Worm (Caenorhabditis elegans): Measurements from ENCODE around the gene Y116A8C.20.
"Not testable (repeated sequence)": the region's sequence is repeated elsewhere in the genome, so short reads cannot be mapped to it uniquely, and the experiment has no call there.

Y116A8C.20 gene

DNA sequence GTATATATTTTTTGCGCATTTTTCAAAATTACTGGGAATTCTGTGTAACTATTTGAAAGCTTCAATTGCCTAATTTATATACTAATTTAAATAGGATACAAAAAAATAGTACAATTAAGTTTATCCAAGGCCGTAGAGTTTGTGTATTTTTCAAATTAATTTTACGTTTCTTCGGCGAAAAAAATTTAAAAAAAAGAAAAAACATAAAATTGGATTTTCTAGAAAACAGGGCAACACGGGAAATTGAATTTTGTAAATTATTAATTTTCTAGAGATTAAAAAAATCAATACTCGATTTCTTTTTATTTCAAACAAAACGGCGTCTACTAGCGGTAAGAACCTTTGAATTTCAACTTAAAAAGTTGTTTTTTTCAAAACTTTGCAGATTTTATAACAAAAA is 12.5 kb downstream of the Y116A8C.20 start, which contains the start of gene Y116A8C.23:
Gene Y116A8C.23 (plus strand): TSS at position 301 of the 400 bp plus-strand sequence.
- TF ChIP-seq nhr-12 (tag; optimal IDR thresholded peaks at IDR 0.05) (no peak), nhr-2 (tag; optimal IDR thresholded peaks at IDR 0.05) (no peak), zip-8 (tag; optimal IDR thresholded peaks at IDR 0.05) (no peak), tbx-8 (GFP tag; optimal IDR thresholded peaks at IDR 0.05) (no peak), lsy-2 (tag; optimal IDR thresholded peaks at IDR 0.05) (no peak), nhr-76 (tag; optimal IDR thresholded peaks at IDR 0.05) (no peak), hlh-1 (tag; optimal IDR thresholded peaks at IDR 0.05) (no peak), M03D4.4 (tag; optimal IDR thresholded peaks at IDR 0.05) (no peak), pha-4 (tag; optimal IDR thresholded peaks at IDR 0.05) (no peak), ham-2 (GFP tag; optimal IDR thresholded peaks at IDR 0.05) (no peak), ztf-11 (tag; optimal IDR thresholded peaks at IDR 0.05) (no peak), nhr-28 (tag; optimal IDR thresholded peaks at IDR 0.05) (no peak), drap-1 (GFP tag; optimal IDR thresholded peaks at IDR 0.05) (no peak), nhr-237 (tag; optimal IDR thresholded peaks at IDR 0.05) (no peak), mls-2 (tag; optimal IDR thresholded peaks at IDR 0.05) (no peak), bed-3 (GFP tag; optimal IDR thresholded peaks at IDR 0.05) (no peak), ceh-43 (GFP tag; optimal IDR thresholded peaks at IDR 0.05) (no peak)

DNA sequence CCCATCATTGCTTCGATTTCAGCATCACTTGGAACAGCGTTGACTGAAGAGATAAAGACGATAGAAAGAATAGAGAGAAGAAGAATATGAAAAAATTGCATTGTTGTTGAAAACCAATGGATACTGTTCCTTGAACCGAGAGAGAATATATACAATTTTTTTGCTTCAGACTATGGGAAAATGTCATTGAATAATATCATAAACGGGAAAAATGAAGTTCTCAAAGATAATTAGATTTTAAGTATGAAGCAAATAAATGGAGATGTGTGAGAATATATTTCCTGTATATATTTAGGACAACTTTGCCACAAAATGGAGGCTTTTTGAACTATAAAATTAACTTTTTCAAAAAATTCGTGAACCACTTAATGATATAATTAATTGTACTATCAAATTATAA is 17.3 kb downstream of the Y116A8C.20 start, which contains the start of gene Y116A8C.44:
Gene Y116A8C.44 (minus strand): TSS at position 101 of the 400 bp plus-strand sequence.
- no peak for TF ChIP-seq ztf-11 (tag; optimal IDR thresholded peaks at IDR 0.05)
- TF ChIP-seq lin-13 (tag; optimal IDR thresholded peaks at IDR 0.05) = no peak
- no peak for TF ChIP-seq ceh-39 (tag; optimal IDR thresholded peaks at IDR 0.05)
- TF ChIP-seq nhr-237 (tag; optimal IDR thresholded peaks at IDR 0.05) = no peak
- no peak for TF ChIP-seq ham-2 (GFP tag; optimal IDR thresholded peaks at IDR 0.05)
- TF ChIP-seq unc-39 (tag; optimal IDR thresholded peaks at IDR 0.05) = no peak
- no peak for TF ChIP-seq nhr-2 (tag; optimal IDR thresholded peaks at IDR 0.05)
- TF ChIP-seq zip-8 (tag; optimal IDR thresholded peaks at IDR 0.05) = no peak
- no peak for TF ChIP-seq lin-32 (GFP tag; optimal IDR thresholded peaks at IDR 0.05)
- TF ChIP-seq tbx-8 (GFP tag; optimal IDR thresholded peaks at IDR 0.05) = no peak
- no peak for TF ChIP-seq mep-1 (tag; optimal IDR thresholded peaks at IDR 0.05)
- TF ChIP-seq bed-3 (GFP tag; optimal IDR thresholded peaks at IDR 0.05) = no peak
- TF ChIP-seq sem-2 (GFP tag; optimal IDR thresholded peaks at IDR 0.05) = no peak
- TF ChIP-seq unc-62 (GFP tag; optimal IDR thresholded peaks at IDR 0.05) = no peak
- TF ChIP-seq flh-1 (GFP tag; optimal IDR thresholded peaks at IDR 0.05) = no peak

DNA sequence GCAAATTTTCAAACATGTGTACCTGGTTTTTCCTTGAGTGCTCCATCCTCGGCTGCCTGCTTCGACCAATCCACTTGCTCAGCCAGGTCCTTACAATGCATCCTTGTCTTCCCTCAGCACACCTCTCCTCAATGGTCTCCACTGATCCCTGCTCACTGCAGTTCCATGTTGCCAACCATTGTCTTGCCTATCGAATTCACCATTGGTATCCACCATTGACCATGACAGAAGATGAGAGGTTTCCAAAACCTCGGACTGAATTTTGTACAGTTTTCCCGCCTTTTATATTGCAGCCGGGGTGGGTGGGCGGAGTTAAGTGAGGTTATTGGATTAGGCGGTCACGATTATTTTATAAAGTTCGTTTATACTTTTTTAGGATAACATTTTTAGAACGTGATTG is 23.0 kb downstream of the Y116A8C.20 start, which contains the start of gene Y116A8C.467:
Gene Y116A8C.467 (minus strand): TSS at position 101 of the 400 bp plus-strand sequence.
- not testable (repeated sequence) for TF ChIP-seq nhr-12, ceh-39, elt-3 (tag; optimal IDR thresholded peaks at IDR 0.05)

DNA sequence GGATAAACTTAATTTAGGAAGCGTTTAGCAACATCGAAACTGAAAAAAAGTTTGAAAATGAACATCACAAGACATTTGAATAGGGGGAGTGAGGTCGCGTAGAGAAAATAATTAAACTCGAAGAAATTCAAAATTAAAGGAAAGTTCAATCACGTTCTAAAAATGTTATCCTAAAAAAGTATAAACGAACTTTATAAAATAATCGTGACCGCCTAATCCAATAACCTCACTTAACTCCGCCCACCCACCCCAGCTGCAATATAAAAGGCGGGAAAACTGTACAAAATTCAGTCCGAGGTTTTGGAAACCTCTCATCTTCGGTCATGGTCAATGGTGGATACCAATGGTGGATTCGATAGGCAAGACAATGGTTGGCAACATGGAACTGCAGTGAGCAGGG is 24.2 kb downstream of the Y116A8C.20 start, which contains the start of gene Y116A8C.465:
Gene Y116A8C.465 (plus strand): TSS at position 301 of the 400 bp plus-strand sequence.
- TF ChIP-seq tbx-8 (GFP tag; optimal IDR thresholded peaks at IDR 0.05); nhr-76 (tag; optimal IDR thresholded peaks at IDR 0.05); lin-13 (tag; optimal IDR thresholded peaks at IDR 0.05): not testable (repeated sequence)

DNA sequence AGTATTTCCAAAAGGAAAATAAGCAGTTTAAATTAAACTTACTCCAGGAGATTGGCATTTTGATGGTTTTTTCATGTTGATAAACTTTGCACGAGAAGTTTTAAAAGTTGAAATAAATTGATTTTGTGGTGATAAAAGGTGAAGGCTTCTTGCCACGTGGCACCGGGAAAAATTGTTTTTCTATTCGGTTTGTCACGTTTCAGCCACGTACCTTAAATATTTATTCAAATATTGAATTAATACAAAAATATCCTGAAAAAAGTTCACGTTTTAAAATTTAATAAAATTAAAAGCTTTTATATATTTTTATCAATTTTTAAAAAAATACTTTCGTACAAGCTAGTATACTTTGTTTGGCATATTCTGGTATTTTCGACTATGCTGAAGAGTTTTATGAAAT is 30.1 kb downstream of the Y116A8C.20 start, which contains the start of gene Y116A8C.24:
Gene Y116A8C.24 (minus strand): TSS at position 101 of the 400 bp plus-strand sequence.
- not testable (repeated sequence) for TF ChIP-seq tbx-8 (GFP tag; optimal IDR thresholded peaks at IDR 0.05); nhr-237 (tag; optimal IDR thresholded peaks at IDR 0.05); ztf-11 (tag; optimal IDR thresholded peaks at IDR 0.05)

DNA sequence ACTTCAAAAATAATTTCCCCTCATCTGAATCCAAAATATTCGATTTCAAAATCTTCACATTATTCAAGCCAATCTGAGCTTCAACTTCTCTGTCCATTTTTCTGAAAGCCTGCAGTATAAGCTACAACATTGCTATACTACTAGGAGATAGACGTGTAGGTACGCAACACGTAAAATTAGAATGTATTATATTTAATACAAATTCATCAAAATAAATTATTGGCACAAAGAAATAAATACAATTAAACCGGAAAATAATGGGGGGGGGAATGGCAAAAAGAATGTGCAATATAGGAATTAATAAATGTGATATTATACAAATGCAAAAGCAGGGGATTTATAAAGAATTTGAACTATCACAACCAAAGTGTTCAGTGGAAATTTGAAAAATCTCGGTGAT is 37.9 kb downstream of the Y116A8C.20 start, which contains the start of gene Y116A8C.25:
Gene Y116A8C.25 (minus strand): TSS at position 101 of the 400 bp plus-strand sequence.
- TF ChIP-seq nhr-28 (tag; optimal IDR thresholded peaks at IDR 0.05) = no peak
- no peak for TF ChIP-seq pha-4 (tag; optimal IDR thresholded peaks at IDR 0.05)
- no peak for TF ChIP-seq snpc-4 (tag; optimal IDR thresholded peaks at IDR 0.05)
- no peak for TF ChIP-seq unc-39 (tag; optimal IDR thresholded peaks at IDR 0.05)
- TF ChIP-seq nhr-237 (tag; optimal IDR thresholded peaks at IDR 0.05) = no peak

DNA sequence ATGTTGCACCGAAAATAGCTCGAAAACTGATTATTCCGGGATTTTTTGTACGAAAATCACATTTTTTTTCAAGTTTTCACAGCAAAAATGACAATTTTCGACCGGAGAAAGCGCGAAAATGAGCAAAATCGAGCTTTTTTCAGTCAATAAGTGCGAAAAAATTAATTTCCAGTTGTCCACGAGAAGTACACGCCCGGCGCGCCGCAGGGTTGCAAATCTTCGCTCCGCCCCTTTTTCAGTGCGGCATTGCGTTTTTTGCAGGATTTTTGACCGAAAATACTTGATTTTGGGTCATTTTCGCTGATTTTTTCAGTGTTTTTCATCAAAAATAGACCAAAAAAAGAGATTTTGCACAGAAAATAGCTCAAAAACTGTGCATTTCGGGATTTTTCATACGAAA is 43.6 kb downstream of the Y116A8C.20 start:
- TF ChIP-seq lin-32 (GFP tag; optimal IDR thresholded peaks at IDR 0.05) = no peak

All from whole organism, mixed stage, embryonic.